Worm (Caenorhabditis elegans) whole organism, early embryonic: ENCODE results near the gene lgc-55.

ENCODE experiments used
- B0310.2 ChIP-seq: sonication (generic microtip); optimal IDR thresholded peaks from 2 replicates; lab custom pipeline; 2016; ENCODE audit warnings: mild to moderate bottlenecking, missing genetic modification characterization, missing compliant biosample characterization
- F13C5.2 ChIP-seq: sonication (generic microtip); optimal IDR thresholded peaks from 2 replicates; lab custom pipeline; 2017; ENCODE audit warnings: mild to moderate bottlenecking, missing genetic modification characterization, inconsistent platforms, missing compliant biosample characterization
- aly-1 ChIP-seq: sonication (generic microtip); optimal IDR thresholded peaks from 2 replicates; lab custom pipeline; 2016; ENCODE audit warnings: missing genetic modification characterization, missing compliant biosample characterization
- ama-1 ChIP-seq: fragments of 150-350 bp; optimal IDR thresholded peaks from 2 replicates; lab custom pipeline; 2014
- ceh-13 ChIP-seq: fragments of 200-800 bp; sonication (Bioruptor generic); optimal IDR thresholded peaks from 2 replicates; lab custom pipeline; 2018; ENCODE audit warnings: mild to moderate bottlenecking, missing genetic modification characterization, missing compliant biosample characterization
- ceh-36 ChIP-seq: sonication (generic microtip); optimal IDR thresholded peaks from 2 replicates; lab custom pipeline; 2016; ENCODE audit warnings: missing genetic modification characterization, inconsistent platforms, missing compliant biosample characterization
- flt-1 ChIP-seq: fragments of 200-800 bp; sonication (Bioruptor generic); IDR thresholded peaks from 2 replicates; pipeline ENCODE4 v1.3.6; 2022; ENCODE audit warnings: missing genetic modification characterization, missing compliant biosample characterization
- hmbx-1 ChIP-seq: sonication (generic microtip); optimal IDR thresholded peaks from 2 replicates; lab custom pipeline; 2016; ENCODE audit warnings: mild to moderate bottlenecking, missing genetic modification characterization, missing compliant biosample characterization
- hmg-4 ChIP-seq: fragments of 200-800 bp; sonication (Bioruptor generic); optimal IDR thresholded peaks from 2 replicates; lab custom pipeline; 2018; ENCODE audit warnings: mild to moderate bottlenecking, missing genetic modification characterization, missing compliant biosample characterization
- hnd-1 ChIP-seq: sonication (generic microtip); optimal IDR thresholded peaks from 2 replicates; lab custom pipeline; 2016; ENCODE audit warnings: missing genetic modification characterization, missing compliant biosample characterization
- pes-1 ChIP-seq: fragments of 200-800 bp; sonication (Bioruptor generic); IDR thresholded peaks from 2 replicates; pipeline ENCODE4 v1.3.6; 2022; ENCODE audit warnings: missing genetic modification reagents, missing genetic modification characterization, missing compliant biosample characterization
- scrt-1 ChIP-seq: fragments of 200-800 bp; sonication (Bioruptor generic); IDR thresholded peaks from 2 replicates; pipeline ENCODE4 v1.3.6; 2022; ENCODE audit warnings: missing genetic modification characterization, missing compliant biosample characterization
- tbx-11 ChIP-seq: fragments of 200-800 bp; sonication (Bioruptor generic); IDR thresholded peaks from 2 replicates; pipeline ENCODE4 v1.3.6; 2022; ENCODE audit warnings: missing genetic modification characterization, missing compliant biosample characterization
- tbx-37 ChIP-seq: fragments of 200-800 bp; sonication (Bioruptor generic); conservative IDR thresholded peaks from 2 replicates; pipeline ENCODE4 v1.3.6; 2022; ENCODE audit warnings: missing genetic modification reagents, missing genetic modification characterization, missing compliant biosample characterization

DNA sequence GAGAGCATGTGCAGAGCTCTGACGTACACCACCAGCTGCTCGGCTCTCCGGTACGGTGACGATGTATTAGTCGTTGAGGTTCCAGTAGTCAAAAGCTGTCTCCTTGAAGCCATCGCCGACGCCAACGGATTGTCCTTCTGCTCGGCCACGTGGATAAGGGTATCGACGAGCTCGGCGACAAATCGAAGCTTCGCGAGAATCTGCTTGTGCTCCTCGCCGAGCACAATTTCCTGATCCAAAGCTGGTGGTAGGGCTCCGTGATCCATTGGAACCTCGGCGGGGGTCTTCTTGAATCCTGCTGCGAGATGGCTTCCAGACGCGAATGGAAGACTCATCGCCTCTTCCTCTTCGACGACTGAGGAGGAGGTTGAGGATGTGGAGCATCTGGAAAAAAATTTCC is 25.4 kb upstream of the lgc-55 start:
- TF ChIP-seq tbx-37 (GFP tag; lab: Robert Waterston, UW), result no peak
- no peak for TF ChIP-seq F13C5.2 (tag; lab: Kevin White, UChicago)
- TF ChIP-seq ama-1 (lab: Kevin White, UChicago), result no peak
- no peak for TF ChIP-seq ceh-36 (tag; lab: Kevin White, UChicago)
- TF ChIP-seq hmg-4 (GFP tag; lab: Kevin White, UChicago), result no peak
- TF ChIP-seq pes-1 (GFP tag; lab: Robert Waterston, UW), result no peak
- no peak for TF ChIP-seq flt-1 (GFP tag; lab: Robert Waterston, UW)
- no peak for TF ChIP-seq aly-1 (tag; lab: Kevin White, UChicago)
- TF ChIP-seq tbx-11 (GFP tag; lab: Robert Waterston, UW), result no peak
- no peak for TF ChIP-seq hnd-1
- no peak for TF ChIP-seq hmbx-1 (tag; lab: Kevin White, UChicago)
- no peak for TF ChIP-seq ceh-13 (GFP tag; lab: Kevin White, UChicago)
- TF ChIP-seq B0310.2 (tag; lab: Kevin White, UChicago), result no peak
- TF ChIP-seq scrt-1 (GFP tag; lab: Robert Waterston, UW), result no peak
